Worm (Caenorhabditis elegans): ENCODE measurements around the gene gld-3.
A peak's percentile ranks its signal among the peaks of the same experiment; 100 is the strongest.

The gld-3 gene

ce11 chrII:7157415-7157814 is 25.0 kb downstream of the gld-3 start:
- no peak for TF ChIP-seq ceh-79 (tag; optimal IDR thresholded peaks at IDR 0.05)
- TF ChIP-seq lin-35 (GFP tag; optimal IDR thresholded peaks at IDR 0.05) = no peak
- TF ChIP-seq let-607 (tag; optimal IDR thresholded peaks at IDR 0.05) = no peak
- TF ChIP-seq athp-1 (tag; optimal IDR thresholded peaks at IDR 0.05) = no peak
- no peak for TF ChIP-seq ztf-22 (GFP tag; optimal IDR thresholded peaks at IDR 0.05)
- no peak for TF ChIP-seq lin-40 (tag; optimal IDR thresholded peaks at IDR 0.05)
- peak; percentile 38 for TF ChIP-seq unc-62 (GFP tag; optimal IDR thresholded peaks at IDR 0.05)
- TF ChIP-seq madf-3 (GFP tag; IDR thresholded peaks at IDR 0.05) = no peak
- no peak for TF ChIP-seq zfh-2 (GFP tag; conservative IDR thresholded peaks at IDR 0.05)
- TF ChIP-seq egl-18 (GFP tag; IDR thresholded peaks at IDR 0.05) = no peak
- TF ChIP-seq ztf-6 (GFP tag; IDR thresholded peaks at IDR 0.05) = no peak
- no peak for TF ChIP-seq B0336.3 (GFP tag; IDR thresholded peaks at IDR 0.05)
- peak; percentile 79 for TF ChIP-seq nhr-80 (tag; optimal IDR thresholded peaks at IDR 0.05)
- TF ChIP-seq F37B4.10 (GFP tag; IDR thresholded peaks at IDR 0.05) = no peak
- no peak for TF ChIP-seq K11D2.4 (GFP tag; IDR thresholded peaks at IDR 0.05)
- TF ChIP-seq gei-17 (GFP tag; optimal IDR thresholded peaks at IDR 0.05) = no peak
- no peak for TF ChIP-seq F10E7.11 (tag; optimal IDR thresholded peaks at IDR 0.05)
- TF ChIP-seq ekl-4 (GFP tag; IDR thresholded peaks at IDR 0.05) = no peak
- TF ChIP-seq lsl-1 (GFP tag; optimal IDR thresholded peaks at IDR 0.05) = no peak
- TF ChIP-seq ets-4 (GFP tag; optimal IDR thresholded peaks at IDR 0.05) = peak; percentile 10
- TF ChIP-seq Y79H2A.3 (GFP tag; conservative IDR thresholded peaks at IDR 0.05) = no peak
- TF ChIP-seq dox-1 (GFP tag; IDR thresholded peaks at IDR 0.05) = no peak
- peak; percentile 9 for TF ChIP-seq attf-5 (GFP tag; optimal IDR thresholded peaks at IDR 0.05)
- TF ChIP-seq Y67H2A.10 (GFP tag; conservative IDR thresholded peaks at IDR 0.05) = no peak
- peak; percentile 14 for TF ChIP-seq atf-7 (tag; optimal IDR thresholded peaks at IDR 0.05)
- TF ChIP-seq lin-26 (GFP tag; IDR thresholded peaks at IDR 0.05) = no peak
- TF ChIP-seq nhr-90 (tag; optimal IDR thresholded peaks at IDR 0.05) = no peak
- TF ChIP-seq zim-3 (tag; optimal IDR thresholded peaks at IDR 0.05) = no peak

ce11 chrII:7161512-7161911 is 29.1 kb downstream of the gld-3 start, which contains the start of gene C27H5.12:
Gene C27H5.12, minus strand, starts transcription at chrII:7161612.
- no peak for TF ChIP-seq lsl-1 (GFP tag; optimal IDR thresholded peaks at IDR 0.05)
- no peak for TF ChIP-seq C17E4.6 (GFP tag; IDR thresholded peaks at IDR 0.05)
- TF ChIP-seq zim-3 (tag; optimal IDR thresholded peaks at IDR 0.05) = no peak
- TF ChIP-seq tbx-9 (tag; optimal IDR thresholded peaks at IDR 0.05; ENCODE audit: borderline replicate concordance) = no peak
- no peak for TF ChIP-seq ztf-3 (GFP tag; optimal IDR thresholded peaks at IDR 0.05)
- no peak for TF ChIP-seq gei-17 (GFP tag; optimal IDR thresholded peaks at IDR 0.05)
- no peak for TF ChIP-seq hmg-20 (GFP tag; IDR thresholded peaks at IDR 0.05)

ce11 chrII:7165749-7166148 is 33.3 kb downstream of the gld-3 start, which contains the start of gene mfsd-13.2:
Gene mfsd-13.2, minus strand, starts transcription at chrII:7165849.
- TF ChIP-seq die-1 (tag; optimal IDR thresholded peaks at IDR 0.05) (no peak), B0019.2 (GFP tag; conservative IDR thresholded peaks at IDR 0.05) (no peak)

- TF ChIP-seq nfya-2 (GFP tag; IDR thresholded peaks at IDR 0.05) = no peak
- TF ChIP-seq let-607 (tag; optimal IDR thresholded peaks at IDR 0.05) = peak in 1 of 2 experiments; percentile 3
- TF ChIP-seq nhr-80 (tag; optimal IDR thresholded peaks at IDR 0.05) = peak; percentile 76
These were observed 34.3 kb downstream of the gld-3 start for ce11 chrII:7166768-7167167.

All from whole organism, young adult.